Fruit fly (Drosophila melanogaster): ENCODE measurements around the gene CG1523.

Gene CG1523

DNA sequence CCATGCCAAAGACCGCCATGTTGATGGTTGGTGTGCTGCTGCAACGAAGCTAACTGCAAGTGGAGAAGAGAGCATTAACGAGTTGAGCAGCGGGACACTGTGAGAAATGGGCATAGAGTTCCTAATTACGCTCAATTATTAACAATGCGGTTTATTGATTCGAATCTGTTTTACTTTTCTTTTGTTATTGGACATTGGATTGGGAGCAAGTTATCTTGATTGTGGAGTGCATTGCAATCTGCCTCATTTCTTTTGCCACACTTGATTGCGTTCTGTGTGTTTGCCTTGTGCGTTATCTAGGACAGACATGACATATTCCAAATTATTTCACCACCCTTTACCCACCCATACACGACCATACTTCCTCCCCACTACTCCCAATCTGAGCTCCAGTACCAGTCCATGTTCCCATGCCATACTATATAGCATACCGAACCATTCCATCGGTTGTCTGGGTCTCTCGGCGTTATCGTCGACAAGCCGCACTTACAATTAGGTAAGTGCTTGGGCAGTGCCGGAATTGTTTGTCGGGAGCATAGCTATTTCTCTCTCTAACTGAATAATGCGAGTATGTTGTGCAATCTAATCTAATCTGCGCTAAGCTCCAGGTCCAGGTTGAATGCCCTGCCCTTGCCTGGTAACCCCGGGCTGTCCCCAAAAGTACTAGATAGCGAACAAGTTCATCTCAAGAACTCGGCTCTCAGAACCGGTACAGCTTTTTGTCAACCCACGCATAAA lies 38.0 kb upstream of the CG1523 start (continued):
- TF ChIP-seq CG9876 (GFP tag; optimal IDR thresholded peaks at IDR 0.05) (no peak), tio (GFP tag; optimal IDR thresholded peaks at IDR 0.05) (no peak), CG13424 (tag; optimal IDR thresholded peaks at IDR 0.05) (peak; percentile 55), sens-2 (GFP tag; IDR thresholded peaks at IDR 0.05) (peak; percentile 41; the same call in 1 of the 2 replicates), NFAT (GFP tag; IDR thresholded peaks at IDR 0.05) (no peak), jing (GFP tag; optimal IDR thresholded peaks at IDR 0.05) (no peak), en (GFP tag; optimal IDR thresholded peaks at IDR 0.05) (no peak), fru (optimal IDR thresholded peaks at IDR 0.05) (no peak), Mad (GFP tag; optimal IDR thresholded peaks at IDR 0.05) (no peak), CG11560 (tag; IDR thresholded peaks at IDR 0.05) (peak; percentile 36; the same call in 1 of the 3 replicates), CG11723 (GFP tag; optimal IDR thresholded peaks at IDR 0.05) (peak; percentile 3), CG1602 (GFP tag; optimal IDR thresholded peaks at IDR 0.05) (peak; percentile 4), hkb (optimal IDR thresholded peaks at IDR 0.05) (no peak), hkb (GFP tag; IDR thresholded peaks at IDR 0.05) (peak; percentile 40; the same call in 1 of the 2 replicates), dimm (GFP tag; IDR thresholded peaks at IDR 0.05) (no peak), CG4424 (GFP tag; optimal IDR thresholded peaks at IDR 0.05) (peak; percentile 37), CG5180 (GFP tag; optimal IDR thresholded peaks at IDR 0.05) (peak; percentile 19), Eip74EF (GFP tag; optimal IDR thresholded peaks at IDR 0.05) (no peak), unpg (GFP tag; optimal IDR thresholded peaks at IDR 0.05) (peak; percentile 48), ci (GFP tag; IDR thresholded peaks at IDR 0.05) (peak; percentile 78), slp2 (GFP tag; optimal IDR thresholded peaks at IDR 0.05) (no peak), Tbp (GFP tag; optimal IDR thresholded peaks at IDR 0.05) (no peak), dpn (GFP tag; optimal IDR thresholded peaks at IDR 0.05) (peak in 1 of 2 experiments; percentile 50), ems (GFP tag; optimal IDR thresholded peaks at IDR 0.05) (peak; percentile 7), sisA (GFP tag; IDR thresholded peaks at IDR 0.05) (peak; percentile 49), onecut (GFP tag; IDR thresholded peaks at IDR 0.05) (0 out of 2 replicates have a peak, but pooled peaks have one; percentile 31), CG6765 (GFP tag; optimal IDR thresholded peaks at IDR 0.05) (no peak), Xrp1 (GFP tag; IDR thresholded peaks at IDR 0.05) (peak; percentile 63), GATAe (GFP tag; conservative IDR thresholded peaks at IDR 0.05) (0 out of 2 replicates have a peak, but pooled peaks have one; percentile 15), lab (GFP tag; optimal IDR thresholded peaks at IDR 0.05) (peak; percentile 44), CG11504 (tag; optimal IDR thresholded peaks at IDR 0.05) (peak; percentile 58), caup (GFP tag; optimal IDR thresholded peaks at IDR 0.05; ENCODE audit: severe bottlenecking) (peak; percentile 14), ttk (GFP tag; IDR thresholded peaks at IDR 0.05) (peak; percentile 51), CG30403 (GFP tag; optimal IDR thresholded peaks at IDR 0.05) (peak; percentile 42), CG11695 (GFP tag; IDR thresholded peaks at IDR 0.05) (no peak), Rfx (GFP tag; IDR thresholded peaks at IDR 0.05) (peak; percentile 19; the same call in 1 of the 2 replicates), CG16863 (GFP tag; optimal IDR thresholded peaks at IDR 0.05) (peak; percentile 38), CG18262 (tag; optimal IDR thresholded peaks at IDR 0.05) (peak; percentile 52), bcd (GFP tag; optimal IDR thresholded peaks at IDR 0.05) (peak; percentile 6), CG8388 (GFP tag; optimal IDR thresholded peaks at IDR 0.05) (peak; percentile 45), danr (GFP tag; IDR thresholded peaks at IDR 0.05) (0 out of 2 replicates have a peak, but pooled peaks have one; percentile 21), phol (tag; optimal IDR thresholded peaks at IDR 0.05) (peak; percentile 56), CG2116 (GFP tag; optimal IDR thresholded peaks at IDR 0.05) (no peak), CG12391 (tag; optimal IDR thresholded peaks at IDR 0.05) (peak; percentile 45), Drgx (GFP tag; IDR thresholded peaks at IDR 0.05) (peak; percentile 56), Sox100B (GFP tag; optimal IDR thresholded peaks at IDR 0.05) (peak; percentile 14), CG9817 (tag; optimal IDR thresholded peaks at IDR 0.05) (no peak), tap (tag; optimal IDR thresholded peaks at IDR 0.05) (peak; percentile 34), ham (GFP tag; IDR thresholded peaks at IDR 0.05) (no peak), Bdp1 (GFP tag; optimal IDR thresholded peaks at IDR 0.05) (no peak)
